Worm (Caenorhabditis elegans): ENCODE measurements around the gene Y17G7B.8.

DNA sequence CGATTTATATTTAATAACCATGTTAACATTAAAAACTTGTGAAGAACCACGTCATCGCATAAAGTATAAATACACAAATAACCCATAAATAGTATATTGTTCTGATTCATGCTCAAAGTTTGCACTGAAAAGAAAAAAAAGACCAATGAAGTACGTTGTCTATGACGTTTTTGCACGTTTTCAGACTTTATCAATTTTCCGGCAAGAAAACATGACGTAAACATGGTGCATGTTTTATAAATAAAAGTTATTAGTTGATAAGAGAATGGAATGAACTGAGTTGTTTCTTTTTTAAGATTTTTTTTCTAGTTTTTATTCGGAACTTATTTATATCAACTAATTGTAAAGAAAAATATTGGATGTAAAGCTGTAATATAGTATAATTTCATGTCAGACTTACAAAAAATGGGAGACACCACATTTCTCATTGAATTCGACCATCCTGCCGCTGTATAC lies 37.2 kb upstream of the Y17G7B.8 start, which contains the start of gene arrd-8:
- no peak for TF ChIP-seq ham-2 (GFP tag; optimal IDR thresholded peaks at IDR 0.05)
- no peak for TF ChIP-seq unc-62 (GFP tag; optimal IDR thresholded peaks at IDR 0.05)
- no peak for TF ChIP-seq nhr-2 (tag; optimal IDR thresholded peaks at IDR 0.05)
- TF ChIP-seq lsy-2 (tag; optimal IDR thresholded peaks at IDR 0.05) = no peak
- no peak for TF ChIP-seq elt-3 (tag; optimal IDR thresholded peaks at IDR 0.05)
- TF ChIP-seq snpc-4 (tag; optimal IDR thresholded peaks at IDR 0.05) = no peak
- TF ChIP-seq pha-4 (tag; optimal IDR thresholded peaks at IDR 0.05) = no peak
- TF ChIP-seq ceh-83 (GFP tag; optimal IDR thresholded peaks at IDR 0.05) = no peak
- TF ChIP-seq nhr-12 (tag; optimal IDR thresholded peaks at IDR 0.05) = no peak
- TF ChIP-seq nhr-76 (tag; optimal IDR thresholded peaks at IDR 0.05) = no peak
- TF ChIP-seq lin-13 (tag; optimal IDR thresholded peaks at IDR 0.05) = no peak
- TF ChIP-seq unc-39 (tag; optimal IDR thresholded peaks at IDR 0.05) = no peak
- no peak for TF ChIP-seq ceh-43 (GFP tag; optimal IDR thresholded peaks at IDR 0.05)
